Worm (Caenorhabditis elegans) whole organism, young adult: ENCODE results near the gene nse-4.
"Not testable (repeated sequence)": the region's sequence is repeated elsewhere in the genome, so short reads cannot be mapped to it uniquely, and the experiment has no call there.

Experiments
- B0019.2 ChIP-seq: fragments of 200-800 bp; sonication (Bioruptor generic); conservative IDR thresholded peaks from 2 replicates; pipeline ENCODE4 v1.3.6; 2022; ENCODE audit warnings: missing genetic modification reagents, missing genetic modification characterization, missing compliant biosample characterization
- B0261.1 ChIP-seq: sonication (generic microtip); optimal IDR thresholded peaks from 2 replicates; lab custom pipeline; 2016; ENCODE audit warnings: mild to moderate bottlenecking, missing genetic modification characterization, moderate library complexity, missing compliant biosample characterization
- F23B12.7 ChIP-seq: sonication (generic microtip); optimal IDR thresholded peaks from 2 replicates; lab custom pipeline; 2017; ENCODE audit warnings: missing genetic modification characterization, mild to moderate bottlenecking, missing compliant biosample characterization, antibody characterized with exemption, moderate library complexity; ENCODE audit not compliant: insufficient read depth
- F33H1.4 ChIP-seq: fragments of 200-800 bp; sonication (Bioruptor generic); IDR thresholded peaks from 2 replicates; pipeline ENCODE4 v1.3.6; 2022; ENCODE audit warnings: missing genetic modification reagents, missing genetic modification characterization, missing compliant biosample characterization
- F52B5.7 ChIP-seq: sonication (generic microtip); optimal IDR thresholded peaks from 2 replicates; lab custom pipeline; 2016; ENCODE audit warnings: mild to moderate bottlenecking, missing genetic modification characterization, missing compliant biosample characterization
- F57A8.1 ChIP-seq: fragments of 200-800 bp; sonication (Bioruptor generic); optimal IDR thresholded peaks from 2 replicates; lab custom pipeline; 2018; ENCODE audit warnings: mild to moderate bottlenecking, missing genetic modification characterization, moderate library complexity, missing compliant biosample characterization
- T07F8.4 ChIP-seq: sonication (generic microtip); optimal IDR thresholded peaks from 2 replicates; lab custom pipeline; 2016; ENCODE audit warnings: mild to moderate bottlenecking, missing genetic modification characterization, moderate library complexity, missing compliant biosample characterization
- T26A5.8 ChIP-seq: sonication (generic microtip); optimal IDR thresholded peaks from 2 replicates; lab custom pipeline; 2016; ENCODE audit warnings: missing genetic modification characterization, missing compliant biosample characterization
- Y95B8A.8 ChIP-seq: fragments of 200-800 bp; sonication (Bioruptor generic); IDR thresholded peaks from 2 replicates; pipeline ENCODE4 v1.3.6; 2022; ENCODE audit warnings: missing genetic modification reagents, missing genetic modification characterization, missing compliant biosample characterization
- ccch-3 ChIP-seq: fragments of 200-800 bp; sonication (Bioruptor generic); optimal IDR thresholded peaks from 2 replicates; lab custom pipeline; 2018; ENCODE audit warnings: mild to moderate bottlenecking, missing genetic modification characterization, missing compliant biosample characterization
- ceh-27 ChIP-seq: fragments of 200-800 bp; sonication (Bioruptor generic); optimal IDR thresholded peaks from 2 replicates; lab custom pipeline; 2018; ENCODE audit warnings: mild to moderate bottlenecking, missing genetic modification characterization, moderate library complexity, missing compliant biosample characterization
- ceh-79 ChIP-seq: sonication (generic microtip); optimal IDR thresholded peaks from 2 replicates; lab custom pipeline; 2017; ENCODE audit warnings: mild to moderate bottlenecking, missing genetic modification characterization, missing compliant biosample characterization
- fkh-3 ChIP-seq: sonication (generic microtip); optimal IDR thresholded peaks from 2 replicates; lab custom pipeline; 2016; ENCODE audit warnings: mild to moderate bottlenecking, missing genetic modification characterization, missing compliant biosample characterization
- him-1 ChIP-seq: sonication (generic microtip); optimal IDR thresholded peaks from 2 replicates; lab custom pipeline; 2016; ENCODE audit warnings: missing genotype, missing genetic modification reagents, missing genetic modification characterization, missing compliant biosample characterization
- hlh-12 ChIP-seq: sonication (generic microtip); optimal IDR thresholded peaks from 2 replicates; lab custom pipeline; 2016; ENCODE audit warnings: missing genetic modification characterization, missing compliant biosample characterization
- hmg-20 ChIP-seq: fragments of 200-800 bp; sonication (Bioruptor generic); IDR thresholded peaks from 2 replicates; pipeline ENCODE4 v1.3.6; 2022; ENCODE audit warnings: missing genetic modification reagents, missing genetic modification characterization, missing compliant biosample characterization
- lin-26 ChIP-seq: fragments of 200-800 bp; sonication (Bioruptor generic); IDR thresholded peaks from 2 replicates; pipeline ENCODE4 v1.3.6; 2022; ENCODE audit warnings: missing genetic modification reagents, missing genetic modification characterization, missing compliant biosample characterization
- lir-1 ChIP-seq: fragments of 200-800 bp; sonication (Bioruptor generic); conservative IDR thresholded peaks from 2 replicates; pipeline ENCODE4 v1.3.6; 2022; ENCODE audit warnings: missing genetic modification reagents, missing genetic modification characterization, missing compliant biosample characterization
- lsl-1 ChIP-seq: fragments of 200-800 bp; sonication (Bioruptor generic); optimal IDR thresholded peaks from 2 replicates; lab custom pipeline; 2018; ENCODE audit warnings: mild to moderate bottlenecking, missing genetic modification characterization, moderate library complexity, missing compliant biosample characterization
- madf-3 ChIP-seq: fragments of 200-800 bp; sonication (Bioruptor generic); IDR thresholded peaks from 2 replicates; pipeline ENCODE4 v1.3.6; 2022; ENCODE audit warnings: missing genetic modification reagents, missing genetic modification characterization, missing compliant biosample characterization
- madf-6 ChIP-seq: fragments of 200-800 bp; sonication (Bioruptor generic); IDR thresholded peaks from 2 replicates; pipeline ENCODE4 v1.3.6; 2022; ENCODE audit warnings: missing genetic modification reagents, missing genetic modification characterization, missing compliant biosample characterization
- madf-8 ChIP-seq: fragments of 200-800 bp; sonication (Bioruptor generic); conservative IDR thresholded peaks from 2 replicates; pipeline ENCODE4 v1.3.6; 2022; ENCODE audit warnings: missing genetic modification reagents, missing genetic modification characterization, missing compliant biosample characterization
- nfyb-1 ChIP-seq: fragments of 200-800 bp; sonication (Bioruptor generic); IDR thresholded peaks from 2 replicates; pipeline ENCODE4 v1.3.6; 2022; ENCODE audit warnings: missing genetic modification reagents, missing genetic modification characterization, missing compliant biosample characterization
- nhr-120 ChIP-seq: fragments of 200-800 bp; sonication (Bioruptor generic); IDR thresholded peaks from 2 replicates; pipeline ENCODE4 v1.3.6; 2022; ENCODE audit warnings: missing genetic modification characterization, missing compliant biosample characterization
- nhr-27 ChIP-seq: fragments of 200-800 bp; sonication (Bioruptor generic); optimal IDR thresholded peaks from 2 replicates; lab custom pipeline; 2018; ENCODE audit warnings: mild to moderate bottlenecking, missing genetic modification characterization, moderate library complexity, missing compliant biosample characterization
- rcor-1 ChIP-seq: fragments of 200-800 bp; sonication (Bioruptor generic); IDR thresholded peaks from 2 replicates; pipeline ENCODE4 v1.3.6; 2022; ENCODE audit warnings: missing genetic modification reagents, missing genetic modification characterization, missing compliant biosample characterization
- repo-1 ChIP-seq: sonication (generic microtip); optimal IDR thresholded peaks from 2 replicates; lab custom pipeline; 2017; ENCODE audit warnings: mild to moderate bottlenecking, missing genetic modification characterization, missing compliant biosample characterization
- rpc-1 ChIP-seq, 2 experiments: fragments of 150-350 bp in 1 of 2; sonication (generic microtip) in 1 of 2; optimal IDR thresholded peaks; 2 replicates each; lab custom pipeline; 2014 to 2018; ENCODE audit warnings: missing biosample characterization in 1 of 2, missing genetic modification characterization in 1 of 2, missing genetic modification reagents in 1 of 2, missing genotype in 1 of 2
- sptf-2 ChIP-seq: fragments of 200-800 bp; sonication (Bioruptor generic); optimal IDR thresholded peaks from 2 replicates; lab custom pipeline; 2018; ENCODE audit warnings: mild to moderate bottlenecking, missing genetic modification characterization, missing compliant biosample characterization
- tbp1 ChIP-seq: fragments of 200-800 bp; sonication (Bioruptor generic); optimal IDR thresholded peaks from 2 replicates; lab custom pipeline; 2018; ENCODE audit warnings: mild to moderate bottlenecking, missing genetic modification characterization, missing compliant biosample characterization
- xnd-1 ChIP-seq: sonication (generic microtip); optimal IDR thresholded peaks from 2 replicates; lab custom pipeline; 2016; ENCODE audit warnings: missing genotype, missing genetic modification reagents, missing genetic modification characterization, missing compliant biosample characterization
- zim-3 ChIP-seq: sonication (generic microtip); optimal IDR thresholded peaks from 2 replicates; lab custom pipeline; 2017; ENCODE audit warnings: mild to moderate bottlenecking, missing genetic modification characterization, moderate library complexity, missing compliant biosample characterization
- ztf-22 ChIP-seq: fragments of 200-800 bp; sonication (Bioruptor generic); optimal IDR thresholded peaks from 2 replicates; lab custom pipeline; 2018; ENCODE audit warnings: mild to moderate bottlenecking, missing genetic modification characterization, moderate library complexity, missing compliant biosample characterization
- ztf-25 ChIP-seq: fragments of 200-800 bp; sonication (Bioruptor generic); IDR thresholded peaks from 2 replicates; pipeline ENCODE4 v1.3.6; 2022; ENCODE audit warnings: missing genetic modification reagents, missing genetic modification characterization, missing compliant biosample characterization
- ztf-26 ChIP-seq: sonication (generic microtip); optimal IDR thresholded peaks from 2 replicates; lab custom pipeline; 2017; ENCODE audit warnings: missing genetic modification characterization, missing compliant biosample characterization
- ztf-3 ChIP-seq: fragments of 200-800 bp; sonication (Bioruptor generic); optimal IDR thresholded peaks from 2 replicates; lab custom pipeline; 2018; ENCODE audit warnings: mild to moderate bottlenecking, missing genetic modification characterization, missing compliant biosample characterization

nse-4 gene

ce11 chrIV:11497312-11497711, 16.7 kb downstream of the nse-4 start:
- TF ChIP-seq lin-26, result peak; percentile 72
- TF ChIP-seq madf-6 (GFP tag; lab: Robert Waterston, UW), result peak; percentile 55; the same call in 1 of the 2 replicates
- 0 out of 2 replicates have a peak, but pooled peaks have one; percentile 12 for TF ChIP-seq F33H1.4 (GFP tag; lab: Robert Waterston, UW)
- TF ChIP-seq tbp1 (GFP tag; lab: Kevin White, UChicago), result peak; percentile 82
- 0 out of 2 replicates have a peak, but pooled peaks have one; percentile 24 for TF ChIP-seq madf-3 (GFP tag; lab: Robert Waterston, UW)
- peak; percentile 3 for TF ChIP-seq B0261.1 (tag; lab: Kevin White, UChicago)
- 0 out of 2 replicates have a peak, but pooled peaks have one; percentile 6 for TF ChIP-seq rcor-1 (GFP tag; lab: Robert Waterston, UW)
- TF ChIP-seq nfyb-1 (GFP tag; lab: Robert Waterston, UW), result 0 out of 2 replicates have a peak, but pooled peaks have one; percentile 34
- TF ChIP-seq rpc-1 (optimal IDR thresholded peaks at IDR 0.05; lab: Kevin White, UChicago), result not testable (repeated sequence)
- peak; percentile 58 for TF ChIP-seq rpc-1 (tag; optimal IDR thresholded peaks at IDR 0.05; lab: Kevin White, UChicago)
- TF ChIP-seq, all 124 proteins: peak for 9; not testable (repeated sequence) for 115

ce11 chrIV:11498169-11498568, 17.5 kb downstream of the nse-4 start, which contains the start of gene sms-1:
TSS of gene sms-1 (minus strand) at chrIV:11498174.
- TF ChIP-seq nhr-120 (GFP tag; lab: Robert Waterston, UW) (no peak), lsl-1 (GFP tag; lab: Kevin White, UChicago) (peak; percentile 89), fkh-3 (tag; lab: Kevin White, UChicago) (no peak), xnd-1 (tag; lab: Kevin White, UChicago) (peak; percentile 90), ceh-27 (no peak), him-1 (tag; lab: Kevin White, UChicago) (no peak), madf-8 (GFP tag; lab: Robert Waterston, UW) (peak; percentile 63), F57A8.1 (no peak), ztf-3 (GFP tag; lab: Kevin White, UChicago) (no peak), lir-1 (no peak), T26A5.8 (tag; lab: Kevin White, UChicago) (no peak), F33H1.4 (GFP tag; lab: Robert Waterston, UW) (peak; percentile 86), repo-1 (tag; lab: Kevin White, UChicago) (no peak), F23B12.7 (tag; lab: Kevin White, UChicago) (no peak), T07F8.4 (tag; lab: Kevin White, UChicago) (no peak), Y95B8A.8 (GFP tag; lab: Robert Waterston, UW) (no peak), madf-6 (GFP tag; lab: Robert Waterston, UW) (peak; percentile 92), ceh-79 (tag; lab: Kevin White, UChicago) (no peak), sptf-2 (GFP tag; lab: Kevin White, UChicago) (no peak)

ce11 chrIV:11500421-11500820, 19.8 kb downstream of the nse-4 start, which contains the start of gene H21P03.10:
TSS of gene H21P03.10 (plus strand) at chrIV:11500721.
- TF ChIP-seq hlh-12 (tag; lab: Kevin White, UChicago) (no peak), B0019.2 (GFP tag; lab: Robert Waterston, UW) (no peak), T26A5.8 (tag; lab: Kevin White, UChicago) (no peak), sptf-2 (GFP tag; lab: Kevin White, UChicago) (no peak), ztf-26 (tag; lab: Kevin White, UChicago) (no peak), nhr-27 (tag; lab: Kevin White, UChicago) (no peak), T07F8.4 (tag; lab: Kevin White, UChicago) (no peak), xnd-1 (tag; lab: Kevin White, UChicago) (no peak), ztf-25 (GFP tag; lab: Robert Waterston, UW) (no peak), hmg-20 (GFP tag; lab: Robert Waterston, UW) (no peak), madf-8 (GFP tag; lab: Robert Waterston, UW) (no peak), zim-3 (tag; lab: Kevin White, UChicago) (no peak), F52B5.7 (tag; lab: Kevin White, UChicago) (no peak), ccch-3 (GFP tag; lab: Kevin White, UChicago) (no peak), ztf-22 (GFP tag; lab: Kevin White, UChicago) (no peak)
- TF ChIP-seq, all 124 proteins: peak for 0
